Fruit fly (Drosophila melanogaster) whole organism, embryonic: ENCODE measurements around the gene dock.
A peak's percentile ranks its signal among the peaks of the same experiment; 100 is the strongest.

Source experiments
- ATbp ChIP-seq: fragments of 200-800 bp; sonication (Bioruptor generic); optimal IDR thresholded peaks from 2 replicates; lab custom pipeline; 2017; ENCODE audit warnings: missing biosample characterization, mild to moderate bottlenecking, missing genetic modification characterization, missing genetic modification reagents
- Abd-B ChIP-seq: fragments of 200-800 bp; sonication (Bioruptor generic); optimal IDR thresholded peaks from 2 replicates; lab custom pipeline; 2018; ENCODE audit warnings: missing biosample characterization, mild to moderate bottlenecking, missing genetic modification characterization, moderate library complexity
- Aef1 ChIP-seq: fragments of 200-800 bp; sonication (Bioruptor generic); IDR thresholded peaks from 3 replicates; pipeline ENCODE4 v1.3.6; 2022; ENCODE audit warnings: missing biosample characterization, missing genetic modification characterization
- Bgb ChIP-seq: fragments of 200-800 bp; sonication (Bioruptor generic); IDR thresholded peaks from 2 replicates; pipeline ENCODE4 v1.3.6; 2022; ENCODE audit warnings: missing biosample characterization, missing genetic modification characterization; ENCODE audit not compliant: partially characterized antibody
- Blimp-1 ChIP-seq: fragments of 200-800 bp; sonication (Bioruptor generic); optimal IDR thresholded peaks from 3 replicates; lab custom pipeline; 2018; ENCODE audit warnings: missing biosample characterization, missing genetic modification characterization, mild to moderate bottlenecking, moderate library complexity, missing genetic modification reagents
- CG10431 ChIP-seq: fragments of 200-800 bp; sonication (Bioruptor generic); optimal IDR thresholded peaks from 3 replicates; lab custom pipeline; 2018; ENCODE audit warnings: missing biosample characterization, mild to moderate bottlenecking, missing genetic modification characterization
- CG12219 ChIP-seq: fragments of 200-800 bp; sonication (Bioruptor generic); optimal IDR thresholded peaks from 3 replicates; lab custom pipeline; 2018; ENCODE audit warnings: missing biosample characterization, mild to moderate bottlenecking, missing genetic modification characterization
- CG12769 ChIP-seq: fragments of 200-800 bp; sonication (Bioruptor generic); optimal IDR thresholded peaks from 2 replicates; lab custom pipeline; 2019; ENCODE audit warnings: missing biosample characterization, mild to moderate bottlenecking, missing genetic modification characterization, moderate library complexity
- CG12942 ChIP-seq: fragments of 200-800 bp; sonication (Bioruptor generic); optimal IDR thresholded peaks from 3 replicates; lab custom pipeline; 2016; ENCODE audit warnings: missing biosample characterization, missing genetic modification characterization
- CG13287 ChIP-seq: fragments of 200-800 bp; sonication (Bioruptor generic); IDR thresholded peaks from 2 replicates; pipeline ENCODE4 v1.3.6; 2022; ENCODE audit warnings: missing biosample characterization, missing genetic modification characterization; ENCODE audit not compliant: partially characterized antibody
- CG13624 ChIP-seq: fragments of 200-800 bp; sonication (Bioruptor generic); optimal IDR thresholded peaks from 2 replicates; lab custom pipeline; 2016; ENCODE audit warnings: missing biosample characterization, missing genetic modification characterization
- CG15479 ChIP-seq: fragments of 200-800 bp; sonication (Bioruptor generic); optimal IDR thresholded peaks from 3 replicates; lab custom pipeline; 2019; ENCODE audit warnings: missing biosample characterization, mild to moderate bottlenecking, missing genetic modification characterization, moderate library complexity
- CG16815 ChIP-seq: fragments of 200-800 bp; sonication (Bioruptor generic); optimal IDR thresholded peaks from 3 replicates; lab custom pipeline; 2017; ENCODE audit warnings: missing biosample characterization, mild to moderate bottlenecking, missing genetic modification characterization
- CG17359 ChIP-seq: fragments of 200-800 bp; sonication (Bioruptor generic); optimal IDR thresholded peaks from 3 replicates; lab custom pipeline; 2018; ENCODE audit warnings: missing biosample characterization, mild to moderate bottlenecking, missing genetic modification characterization, moderate library complexity
- CG17612 ChIP-seq: fragments of 200-800 bp; sonication (Bioruptor generic); IDR thresholded peaks from 2 replicates; pipeline ENCODE4 v1.3.6; 2022; ENCODE audit warnings: missing biosample characterization, missing genetic modification characterization
- CG1792 ChIP-seq: fragments of 200-800 bp; sonication (Bioruptor generic); optimal IDR thresholded peaks from 2 replicates; lab custom pipeline; 2016; ENCODE audit warnings: missing biosample characterization, missing genetic modification characterization
- CG18011 ChIP-seq: fragments of 200-800 bp; sonication (Bioruptor generic); optimal IDR thresholded peaks from 2 replicates; lab custom pipeline; 2017; ENCODE audit warnings: missing biosample characterization, missing genetic modification characterization, mild to moderate bottlenecking, moderate library complexity, missing genotype
- CG31365 ChIP-seq: fragments of 200-800 bp; sonication (Bioruptor generic); optimal IDR thresholded peaks from 2 replicates; lab custom pipeline; 2018; ENCODE audit warnings: missing biosample characterization, mild to moderate bottlenecking, missing genetic modification characterization
- CG4328 ChIP-seq: fragments of 200-800 bp; sonication (Bioruptor generic); optimal IDR thresholded peaks from 3 replicates; lab custom pipeline; 2017; ENCODE audit warnings: missing biosample characterization, missing genetic modification reagents, missing genetic modification characterization
- CG6272 ChIP-seq: fragments of 200-800 bp; sonication (Bioruptor generic); IDR thresholded peaks from 2 replicates; pipeline ENCODE4 v1.3.6; 2022; ENCODE audit warnings: missing biosample characterization, missing genetic modification characterization
- CG6654 ChIP-seq: fragments of 200-800 bp; sonication (Bioruptor generic); optimal IDR thresholded peaks from 2 replicates; lab custom pipeline; 2017; ENCODE audit warnings: missing biosample characterization, mild to moderate bottlenecking, missing genetic modification characterization
- CG7372 ChIP-seq: fragments of 200-800 bp; sonication (Bioruptor generic); IDR thresholded peaks from 2 replicates; pipeline ENCODE4 v1.3.6; 2022; ENCODE audit warnings: missing biosample characterization, missing genetic modification characterization
- CG9727 ChIP-seq: fragments of 200-800 bp; sonication (Bioruptor generic); optimal IDR thresholded peaks from 3 replicates; lab custom pipeline; 2017; ENCODE audit warnings: missing biosample characterization, mild to moderate bottlenecking, missing genetic modification characterization
- Dip2 ChIP-seq: fragments of 200-800 bp; sonication (Bioruptor generic); IDR thresholded peaks from 2 replicates; pipeline ENCODE4 v1.3.6; 2022; ENCODE audit warnings: missing biosample characterization, missing genetic modification characterization
- Dref ChIP-seq: fragments of 200-800 bp; sonication (Bioruptor generic); IDR thresholded peaks from 2 replicates; pipeline ENCODE4 v1.3.6; 2022; ENCODE audit warnings: missing biosample characterization, missing genetic modification characterization
- ERR ChIP-seq: fragments of 200-800 bp; sonication (Bioruptor generic); optimal IDR thresholded peaks from 2 replicates; lab custom pipeline; 2016; ENCODE audit warnings: missing biosample characterization, missing genetic modification characterization
- Fer1 ChIP-seq: fragments of 200-800 bp; sonication (Bioruptor generic); optimal IDR thresholded peaks from 2 replicates; lab custom pipeline; 2017; ENCODE audit warnings: missing biosample characterization, mild to moderate bottlenecking, missing genetic modification characterization
- H15 ChIP-seq: fragments of 200-800 bp; sonication (Bioruptor generic); IDR thresholded peaks from 3 replicates; pipeline ENCODE4 v1.3.6; 2022; ENCODE audit warnings: missing biosample characterization, missing genetic modification characterization
- HLH4C ChIP-seq: fragments of 200-800 bp; sonication (Bioruptor generic); IDR thresholded peaks from 3 replicates; pipeline ENCODE4 v1.3.6; 2022; ENCODE audit warnings: missing biosample characterization, missing genetic modification characterization; ENCODE audit not compliant: partially characterized antibody
- Hey ChIP-seq: fragments of 200-800 bp; sonication (Bioruptor generic); optimal IDR thresholded peaks from 3 replicates; lab custom pipeline; 2018; ENCODE audit warnings: missing biosample characterization, mild to moderate bottlenecking, missing genetic modification characterization
- Hmr ChIP-seq: fragments of 200-800 bp; sonication (Bioruptor generic); optimal IDR thresholded peaks from 3 replicates; lab custom pipeline; 2017; ENCODE audit warnings: mild to moderate bottlenecking, missing biosample characterization, missing genetic modification reagents, missing genetic modification characterization
- Hr51 ChIP-seq, 2 experiments: fragments of 200-800 bp; sonication (Bioruptor generic); optimal IDR thresholded peaks; 2 replicates in 1 of 2; 3 replicates in 1 of 2; lab custom pipeline; 2016 to 2018; ENCODE audit warnings: missing biosample characterization in 2 of 2, missing genetic modification characterization in 2 of 2, mild to moderate bottlenecking in 1 of 2, moderate library complexity in 1 of 2
- MESR4 ChIP-seq: fragments of 200-800 bp; sonication (Bioruptor generic); optimal IDR thresholded peaks from 2 replicates; lab custom pipeline; 2018; ENCODE audit warnings: missing biosample characterization, mild to moderate bottlenecking, missing genetic modification characterization, moderate library complexity
- Vsx1 ChIP-seq: fragments of 200-800 bp; sonication (Bioruptor generic); optimal IDR thresholded peaks from 2 replicates; lab custom pipeline; 2017; ENCODE audit warnings: missing biosample characterization, mild to moderate bottlenecking, missing genetic modification characterization, missing genetic modification reagents
- ap ChIP-seq: fragments of 200-800 bp; sonication (Bioruptor generic); IDR thresholded peaks from 2 replicates; pipeline ENCODE4 v1.3.6; 2022; ENCODE audit warnings: missing biosample characterization, missing genetic modification characterization
- bab2 ChIP-seq: fragments of 200-800 bp; sonication (Bioruptor generic); optimal IDR thresholded peaks from 2 replicates; lab custom pipeline; 2016; ENCODE audit warnings: missing biosample characterization, missing genetic modification characterization
- cg ChIP-seq: fragments of 200-800 bp; sonication (Bioruptor generic); optimal IDR thresholded peaks from 3 replicates; lab custom pipeline; 2019; ENCODE audit warnings: missing biosample characterization, mild to moderate bottlenecking, missing genetic modification characterization, moderate library complexity
- chif ChIP-seq, 2 experiments: fragments of 200-800 bp; sonication (Bioruptor generic); optimal IDR thresholded peaks; 3 replicates each; lab custom pipeline; 2016; ENCODE audit warnings: missing biosample characterization in 2 of 2, missing genetic modification characterization in 2 of 2
- chm ChIP-seq: fragments of 200-800 bp; sonication (Bioruptor generic); IDR thresholded peaks from 2 replicates; pipeline ENCODE4 v1.3.6; 2022; ENCODE audit warnings: missing biosample characterization, missing genetic modification characterization
- fru ChIP-seq: fragments of >200 bp; optimal IDR thresholded peaks from 2 replicates; lab custom pipeline; 2017
- gcm2 ChIP-seq: fragments of 200-800 bp; sonication (Bioruptor generic); optimal IDR thresholded peaks from 2 replicates; lab custom pipeline; 2016; ENCODE audit warnings: missing biosample characterization, missing genetic modification characterization
- jumu ChIP-seq: fragments of 200-800 bp; sonication (Bioruptor generic); optimal IDR thresholded peaks from 3 replicates; lab custom pipeline; 2016; ENCODE audit warnings: missing biosample characterization, missing genetic modification characterization
- lola ChIP-seq, 3 experiments: fragments of >200 bp in 2 of 3; fragments of 200-800 bp in 1 of 3; sonication (Bioruptor generic) in 1 of 3; optimal IDR thresholded peaks; 2 replicates each; lab custom pipeline; 2017 to 2019; ENCODE audit warnings: missing biosample characterization in 3 of 3, missing genetic modification characterization in 3 of 3, mild to moderate bottlenecking in 1 of 3, moderate library complexity in 1 of 3
- maf-S ChIP-seq: fragments of 200-800 bp; sonication (Bioruptor generic); optimal IDR thresholded peaks from 2 replicates; lab custom pipeline; 2016; ENCODE audit warnings: missing biosample characterization, missing genetic modification characterization
- peb ChIP-seq: fragments of 200-800 bp; sonication (Bioruptor generic); IDR thresholded peaks from 2 replicates; pipeline ENCODE4 v1.3.6; 2022; ENCODE audit warnings: missing biosample characterization, missing genetic modification characterization
- schlank ChIP-seq: fragments of 200-800 bp; sonication (Bioruptor generic); optimal IDR thresholded peaks from 2 replicates; lab custom pipeline; 2018; ENCODE audit warnings: missing biosample characterization, mild to moderate bottlenecking, missing genetic modification characterization
- sens-2 ChIP-seq: fragments of 200-800 bp; sonication (Bioruptor generic); IDR thresholded peaks from 2 replicates; pipeline ENCODE4 v1.3.6; 2022; ENCODE audit warnings: missing biosample characterization, missing genetic modification characterization
- tgo ChIP-seq: fragments of 200-800 bp; sonication (Bioruptor generic); IDR thresholded peaks from 3 replicates; pipeline ENCODE4 v1.3.6; 2022; ENCODE audit warnings: missing biosample characterization, missing genetic modification characterization
- twi ChIP-seq: fragments of 200-800 bp; optimal IDR thresholded peaks from 2 replicates; lab custom pipeline; 2019; ENCODE audit warnings: missing biosample characterization, mild to moderate bottlenecking, missing genetic modification characterization, moderate library complexity
- z ChIP-seq: fragments of 200-800 bp; sonication (Bioruptor generic); IDR thresholded peaks from 3 replicates; pipeline ENCODE4 v1.3.6; 2022; ENCODE audit warnings: missing biosample characterization, missing genetic modification characterization

The dock gene

DNA sequence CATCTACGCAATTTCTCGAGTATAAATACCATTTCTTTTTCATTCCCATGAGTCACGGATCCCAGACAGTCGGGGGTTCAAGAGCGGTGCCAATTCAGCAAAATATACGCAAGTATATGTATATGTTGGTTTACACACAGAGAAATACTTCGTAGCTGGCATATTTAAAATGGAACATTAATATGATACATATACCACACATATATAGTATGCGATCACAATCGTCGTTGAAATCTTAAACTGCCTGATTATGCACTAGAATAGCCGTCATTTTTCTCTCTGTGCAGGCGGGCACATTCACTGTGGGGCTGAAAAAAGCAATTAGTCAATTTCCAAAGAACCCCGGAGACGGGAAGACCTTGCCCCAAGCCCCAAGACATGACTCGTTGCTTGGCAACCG lies 15.9 kb downstream of the dock start (continued):
- TF ChIP-seq CG13624 (peak; percentile 60), CG9727 (peak; percentile 65), CG12942 (GFP tag; lab: Kevin White, UChicago) (peak; percentile 56), Bgb (GFP tag; lab: Robert Waterston, UW) (no peak), tgo (GFP tag; lab: Robert Waterston, UW) (peak; percentile 81), cg (GFP tag; lab: Kevin White, UChicago) (no peak), ERR (GFP tag; lab: Kevin White, UChicago) (no peak), CG12219 (GFP tag; lab: Kevin White, UChicago) (peak; percentile 40), H15 (GFP tag; lab: Robert Waterston, UW) (peak; percentile 74; the same call in 2 of the 3 replicates), Aef1 (GFP tag; lab: Robert Waterston, UW) (peak; percentile 83), lola (GFP tag; optimal IDR thresholded peaks at IDR 0.05; lab: Kevin White, UChicago) (peak in 1 of 3 experiments; percentile 17), CG1792 (peak; percentile 19), CG18011 (GFP tag; lab: Kevin White, UChicago) (peak; percentile 47), schlank (tag; lab: Kevin White, UChicago) (peak; percentile 78), z (GFP tag; lab: Robert Waterston, UW) (0 out of 3 replicates have a peak, but pooled peaks have one; percentile 43), CG12769 (tag; lab: Kevin White, UChicago) (peak; percentile 90), Hr51 (GFP tag; optimal IDR thresholded peaks at IDR 0.05; lab: Kevin White, UChicago) (peak; percentile 23 to 55), fru (lab: Kevin White, UChicago) (no peak), CG16815 (peak; percentile 60), twi (no peak), Blimp-1 (peak; percentile 73), chif (GFP tag; optimal IDR thresholded peaks at IDR 0.05; lab: Kevin White, UChicago) (peak; percentile 57 to 83), gcm2 (GFP tag; lab: Kevin White, UChicago) (peak; percentile 40), Hmr (GFP tag; lab: Kevin White, UChicago) (peak; percentile 84), bab2 (GFP tag; lab: Kevin White, UChicago) (peak; percentile 35), CG17359 (peak; percentile 70), chm (GFP tag; lab: Robert Waterston, UW) (peak; percentile 70), CG17612 (peak; percentile 55; the same call in 1 of the 2 replicates), CG6654 (GFP tag; lab: Kevin White, UChicago) (peak; percentile 39), MESR4 (GFP tag; lab: Kevin White, UChicago) (no peak), ap (GFP tag; lab: Robert Waterston, UW) (peak; percentile 51; the same call in 1 of the 2 replicates), CG7372 (GFP tag; lab: Robert Waterston, UW) (peak; percentile 63), peb (GFP tag; lab: Robert Waterston, UW) (0 out of 2 replicates have a peak, but pooled peaks have one; percentile 53), sens-2 (GFP tag; lab: Robert Waterston, UW) (0 out of 2 replicates have a peak, but pooled peaks have one; percentile 45), CG31365 (tag; lab: Kevin White, UChicago) (no peak), Dref (GFP tag; lab: Robert Waterston, UW) (0 out of 2 replicates have a peak, but pooled peaks have one; percentile 21), Hey (tag; lab: Kevin White, UChicago) (no peak), CG13287 (no peak), maf-S (GFP tag; lab: Kevin White, UChicago) (peak; percentile 48), Abd-B (GFP tag; lab: Kevin White, UChicago) (peak; percentile 51), ATbp (peak; percentile 61), CG15479 (GFP tag; lab: Kevin White, UChicago) (no peak), CG10431 (GFP tag; lab: Kevin White, UChicago) (no peak), CG4328 (GFP tag; lab: Kevin White, UChicago) (peak; percentile 24), Fer1 (GFP tag; lab: Kevin White, UChicago) (peak; percentile 74), Dip2 (GFP tag; lab: Robert Waterston, UW) (no peak), jumu (GFP tag; lab: Kevin White, UChicago) (peak; percentile 33), CG6272 (peak; percentile 70), Vsx1 (GFP tag; lab: Kevin White, UChicago) (peak; percentile 24), HLH4C (no peak)
